Worm (Caenorhabditis elegans): ENCODE measurements around the gene Y22D7AR.2.
A peak's percentile ranks its signal among the peaks of the same experiment; 100 is the strongest.

The Y22D7AR.2 gene

DNA sequence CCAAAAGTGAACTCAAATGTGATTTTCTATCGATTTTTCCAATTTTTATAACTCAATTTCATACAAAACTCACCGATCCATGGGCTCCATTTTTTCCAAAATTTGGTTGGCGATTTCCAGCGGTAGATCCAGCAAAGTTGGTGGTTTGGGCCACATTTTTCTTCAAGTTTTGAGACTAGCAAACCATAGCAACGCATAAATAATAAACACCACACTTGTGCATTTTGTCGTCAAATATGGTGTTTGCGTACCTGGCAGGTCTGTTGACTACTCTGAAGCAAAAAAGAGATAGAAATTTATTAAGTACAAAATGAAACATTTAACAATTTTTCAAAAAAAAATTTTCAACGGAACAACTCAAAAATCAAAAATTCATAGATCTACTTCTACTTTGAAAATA, 415 bp upstream of the Y22D7AR.2 start:
- TF ChIP-seq hlh-13 (GFP tag; optimal IDR thresholded peaks at IDR 0.05) (no peak), zip-5 (tag; optimal IDR thresholded peaks at IDR 0.05) (no peak), fkh-6 (tag; optimal IDR thresholded peaks at IDR 0.05) (no peak), dmd-4 (tag; optimal IDR thresholded peaks at IDR 0.05; ENCODE audit: borderline replicate concordance) (no peak), Y22D7AL.16 (tag; optimal IDR thresholded peaks at IDR 0.05) (no peak), C08G9.2 (tag; optimal IDR thresholded peaks at IDR 0.05) (no peak), tbx-2 (tag; optimal IDR thresholded peaks at IDR 0.05) (no peak), ttx-3 (tag; optimal IDR thresholded peaks at IDR 0.05) (no peak), dve-1 (tag; optimal IDR thresholded peaks at IDR 0.05) (no peak), hlh-15 (tag; optimal IDR thresholded peaks at IDR 0.05) (no peak)

- TF ChIP-seq dve-1 (tag; optimal IDR thresholded peaks at IDR 0.05): peak; percentile 98
- no peak for TF ChIP-seq tbx-7 (tag; optimal IDR thresholded peaks at IDR 0.05)
Measured at ce11 chrIII:1713991-1714611, 8.4 kb downstream of the Y22D7AR.2 start.

DNA sequence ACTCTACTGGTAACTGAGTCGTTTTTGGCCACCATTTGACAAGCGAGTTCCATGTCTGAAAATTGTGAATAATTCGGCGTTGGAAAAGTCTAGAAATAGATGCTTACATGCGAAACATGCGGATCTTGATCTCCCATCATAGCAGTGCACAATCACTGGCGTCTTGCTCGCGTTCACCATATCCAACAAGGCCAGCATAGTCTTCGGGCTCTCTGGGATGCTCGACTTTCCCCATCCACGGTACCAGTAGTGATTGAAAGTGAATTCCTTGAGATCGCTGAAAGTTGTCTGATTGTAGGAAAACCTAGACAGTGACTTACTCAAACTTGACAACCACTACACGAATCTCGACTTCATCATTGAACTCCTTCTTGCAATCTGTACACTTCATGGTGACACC, 12.0 kb downstream of the Y22D7AR.2 start:
- TF ChIP-seq ceh-45 (GFP tag; IDR thresholded peaks at IDR 0.05) (no peak), ceh-48 (tag; optimal IDR thresholded peaks at IDR 0.05) (no peak), hlh-15 (tag; optimal IDR thresholded peaks at IDR 0.05) (no peak), ceh-6 (GFP tag; optimal IDR thresholded peaks at IDR 0.05) (no peak), nhr-11 (tag; optimal IDR thresholded peaks at IDR 0.05) (no peak), ceh-31 (tag; optimal IDR thresholded peaks at IDR 0.05) (no peak), elt-2 (tag; optimal IDR thresholded peaks at IDR 0.05) (no peak), hlh-13 (GFP tag; optimal IDR thresholded peaks at IDR 0.05) (no peak), ceh-30 (tag; optimal IDR thresholded peaks at IDR 0.05) (no peak), pha-4 (tag; optimal IDR thresholded peaks at IDR 0.05) (no peak), lin-11 (tag; optimal IDR thresholded peaks at IDR 0.05) (no peak), tbx-2 (tag; optimal IDR thresholded peaks at IDR 0.05) (no peak), syd-9 (tag; optimal IDR thresholded peaks at IDR 0.05) (no peak), sox-2 (GFP tag; IDR thresholded peaks at IDR 0.05) (no peak)

ce11 chrIII:1718800-1719199, 13.1 kb downstream of the Y22D7AR.2 start:
- no peak for TF ChIP-seq K09A11.1 (tag; optimal IDR thresholded peaks at IDR 0.05; ENCODE audit: insufficient read depth)
- no peak for TF ChIP-seq nhr-11 (tag; optimal IDR thresholded peaks at IDR 0.05)
- no peak for TF ChIP-seq lim-6 (tag; optimal IDR thresholded peaks at IDR 0.05)
- no peak for TF ChIP-seq nhr-232 (tag; optimal IDR thresholded peaks at IDR 0.05)
- TF ChIP-seq dve-1 (tag; optimal IDR thresholded peaks at IDR 0.05): peak; percentile 77
- TF ChIP-seq pha-4 (tag; optimal IDR thresholded peaks at IDR 0.05): no peak
- no peak for TF ChIP-seq ceh-6 (GFP tag; optimal IDR thresholded peaks at IDR 0.05)
- TF ChIP-seq hlh-30 (tag; optimal IDR thresholded peaks at IDR 0.05; ENCODE audit: insufficient read depth): no peak

DNA sequence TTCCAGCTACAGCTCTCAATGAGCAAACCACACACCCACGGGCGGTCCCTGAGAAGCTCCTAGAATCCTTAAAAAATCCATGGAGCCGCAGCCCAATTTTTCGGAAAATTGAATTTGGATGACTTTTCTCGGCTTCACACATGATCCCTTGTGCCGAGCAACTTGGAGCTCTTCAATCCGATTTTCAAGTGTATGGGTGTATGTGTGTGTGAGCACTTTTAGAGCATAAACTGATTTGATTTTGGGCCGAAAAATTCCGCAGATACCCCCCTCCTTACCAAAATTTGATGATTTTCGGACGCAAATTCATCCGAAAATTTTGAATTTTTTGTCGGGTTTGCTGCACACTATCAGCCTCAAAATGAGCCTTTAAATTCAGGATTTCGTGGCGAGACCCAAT, 26.1 kb downstream of the Y22D7AR.2 start:
- TF ChIP-seq unc-42 (tag; optimal IDR thresholded peaks at IDR 0.05): peak; percentile 88
- TF ChIP-seq ttx-3 (tag; optimal IDR thresholded peaks at IDR 0.05): no peak

DNA sequence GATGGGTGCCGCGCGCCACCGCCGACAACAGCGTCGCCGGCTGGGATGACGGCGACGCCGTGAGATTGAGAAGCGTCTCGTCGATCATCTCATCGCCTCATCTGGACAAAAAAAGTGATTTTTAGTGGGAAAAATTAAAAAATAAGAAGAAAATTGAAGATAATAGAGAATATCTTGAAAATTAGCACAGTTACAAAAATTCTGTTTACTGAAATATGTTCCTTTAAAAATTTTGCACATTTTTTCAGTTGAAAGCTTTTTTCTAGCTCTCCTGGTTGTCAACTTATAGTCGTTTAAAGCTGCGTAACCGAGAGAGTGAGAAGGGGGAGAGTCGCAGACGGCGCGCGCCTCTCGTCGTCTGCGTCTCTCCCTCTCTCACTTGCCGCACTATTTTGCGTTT, 27.3 kb downstream of the Y22D7AR.2 start, which contains the start of gene ser-4:
TSS of gene ser-4 (minus strand) at position 101 of the 400 bp plus-strand sequence.
- no peak for TF ChIP-seq hlh-30 (tag; optimal IDR thresholded peaks at IDR 0.05; ENCODE audit: insufficient read depth)
- no peak for TF ChIP-seq fkh-6 (tag; optimal IDR thresholded peaks at IDR 0.05)
- no peak for TF ChIP-seq ceh-48 (tag; optimal IDR thresholded peaks at IDR 0.05)
- TF ChIP-seq ztf-16 (tag; optimal IDR thresholded peaks at IDR 0.05): no peak
- TF ChIP-seq K02D7.2 (tag; optimal IDR thresholded peaks at IDR 0.05): no peak
- TF ChIP-seq Y22D7AL.16 (tag; optimal IDR thresholded peaks at IDR 0.05): no peak

DNA sequence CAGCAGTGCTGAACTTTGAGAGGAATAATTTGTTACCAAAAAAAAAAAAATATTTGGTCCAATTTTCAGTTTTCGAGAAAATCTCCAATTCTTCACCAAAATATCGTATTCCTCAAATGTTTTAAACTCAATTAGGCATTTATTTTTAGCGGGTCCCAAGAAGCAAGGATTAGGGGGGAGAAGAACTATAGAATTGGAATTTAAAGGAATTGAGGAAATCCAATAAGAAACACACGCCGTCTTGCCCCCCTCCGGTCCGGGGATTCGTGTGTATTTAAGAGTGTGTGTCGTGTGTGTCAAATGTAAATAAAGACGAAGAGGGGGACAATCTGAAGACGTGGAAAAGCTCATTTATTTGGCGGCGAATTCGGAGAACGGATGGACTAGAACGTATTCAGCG, 27.7 kb downstream of the Y22D7AR.2 start:
- TF ChIP-seq odd-2 (tag; optimal IDR thresholded peaks at IDR 0.05): no peak
- peak; percentile 51 for TF ChIP-seq unc-42 (tag; optimal IDR thresholded peaks at IDR 0.05)

Measured in whole organism, late embryonic.